Worm (Caenorhabditis elegans) whole organism, L1 larva: ENCODE results near the gene plep-1.

Experiments
- C16A3.4 ChIP-seq: fragments of 150-350 bp; optimal IDR thresholded peaks from 2 replicates; lab custom pipeline; 2014; ENCODE audit warnings: missing biosample characterization, missing genetic modification characterization
- aha-1 ChIP-seq: fragments of 150-350 bp; optimal IDR thresholded peaks from 2 replicates; lab custom pipeline; 2014; ENCODE audit warnings: missing biosample characterization, missing genetic modification characterization
- aly-2 ChIP-seq: fragments of 150-350 bp; optimal IDR thresholded peaks from 2 replicates; lab custom pipeline; 2014; ENCODE audit warnings: missing biosample characterization, missing genetic modification characterization
- ama-1 ChIP-seq: fragments of 150-350 bp; optimal IDR thresholded peaks from 2 replicates; lab custom pipeline; 2014
- blmp-1 ChIP-seq: fragments of 150-350 bp; optimal IDR thresholded peaks from 2 replicates; lab custom pipeline; 2014; ENCODE audit warnings: missing biosample characterization, missing genetic modification characterization
- dsc-1 ChIP-seq: sonication (generic microtip); optimal IDR thresholded peaks from 2 replicates; lab custom pipeline; 2016; ENCODE audit warnings: mild to moderate bottlenecking, missing genetic modification characterization, missing compliant biosample characterization
- efl-1 ChIP-seq, 4 experiments: fragments of 150-350 bp; optimal IDR thresholded peaks in 3 of 4; peaks in 1 of 4; 1 replicate in 1 of 4; 2 replicates in 3 of 4; lab custom pipeline; 2014; ENCODE audit warnings: missing biosample characterization in 2 of 4, missing genetic modification characterization in 2 of 4, missing genetic modification reagents in 2 of 4
- efl-3 ChIP-seq: fragments of 200-800 bp; sonication (Bioruptor generic); optimal IDR thresholded peaks from 2 replicates; lab custom pipeline; 2018; ENCODE audit warnings: mild to moderate bottlenecking, missing genetic modification characterization, missing compliant biosample characterization
- egl-13 ChIP-seq: sonication (generic microtip); optimal IDR thresholded peaks from 2 replicates; lab custom pipeline; 2016; ENCODE audit warnings: missing genotype, missing genetic modification reagents, missing genetic modification characterization, missing compliant biosample characterization
- egl-27 ChIP-seq, 2 experiments: fragments of 150-350 bp in 1 of 2; sonication (generic microtip); optimal IDR thresholded peaks; 3 replicates each; lab custom pipeline; 2017 to 2018; ENCODE audit warnings: missing biosample characterization in 2 of 2, missing genetic modification characterization in 2 of 2, missing genetic modification reagents in 2 of 2
- elt-3 ChIP-seq, 6 experiments: fragments of 150-350 bp in 1 of 6; sonication (generic microtip); optimal IDR thresholded peaks; 2 replicates each; lab custom pipeline; 2017 to 2018; ENCODE audit warnings: missing biosample characterization in 6 of 6, missing genetic modification characterization in 6 of 6, inconsistent platforms in 1 of 6
- ets-5 ChIP-seq: fragments of 200-800 bp; sonication (Bioruptor generic); IDR thresholded peaks from 2 replicates; pipeline ENCODE4 v1.3.6; 2022; ENCODE audit warnings: missing genetic modification characterization, missing compliant biosample characterization
- fos-1 ChIP-seq: fragments of 150-350 bp; optimal IDR thresholded peaks from 2 replicates; lab custom pipeline; 2014; ENCODE audit warnings: missing biosample characterization, missing genetic modification characterization
- grh-1 ChIP-seq: fragments of 200-800 bp; sonication (Bioruptor generic); IDR thresholded peaks from 2 replicates; pipeline ENCODE4 v1.3.6; 2022; ENCODE audit warnings: missing genetic modification reagents, missing genetic modification characterization, missing compliant biosample characterization
- hpl-2 ChIP-seq: fragments of 150-350 bp; optimal IDR thresholded peaks from 2 replicates; lab custom pipeline; 2014; ENCODE audit warnings: missing biosample characterization, missing genetic modification reagents, missing genetic modification characterization
- irx-1 ChIP-seq: sonication (generic microtip); optimal IDR thresholded peaks from 2 replicates; lab custom pipeline; 2016; ENCODE audit warnings: missing genetic modification characterization, missing compliant biosample characterization
- jun-1 ChIP-seq: fragments of 150-350 bp; optimal IDR thresholded peaks from 2 replicates; lab custom pipeline; 2014; ENCODE audit warnings: missing biosample characterization, missing genetic modification reagents, missing genetic modification characterization
- lin-13 ChIP-seq: fragments of 150-350 bp; optimal IDR thresholded peaks from 2 replicates; lab custom pipeline; 2014; ENCODE audit warnings: missing biosample characterization, missing genetic modification reagents, missing genetic modification characterization
- lin-14 ChIP-seq: fragments of 200-800 bp; sonication (Bioruptor generic); optimal IDR thresholded peaks from 2 replicates; lab custom pipeline; 2018; ENCODE audit warnings: mild to moderate bottlenecking, missing genetic modification characterization, moderate library complexity, missing compliant biosample characterization
- lin-35 ChIP-seq, 2 experiments: fragments of 150-350 bp; optimal IDR thresholded peaks; 2 replicates each; lab custom pipeline; 2014; ENCODE audit warnings: missing biosample characterization in 2 of 2, missing genetic modification characterization in 2 of 2, missing genetic modification reagents in 2 of 2
- lin-39 ChIP-seq: fragments of 150-350 bp; optimal IDR thresholded peaks from 2 replicates; lab custom pipeline; 2014; ENCODE audit warnings: missing biosample characterization, missing genetic modification reagents, missing genetic modification characterization
- lir-3 ChIP-seq: sonication (generic microtip); optimal IDR thresholded peaks from 2 replicates; lab custom pipeline; 2016; ENCODE audit warnings: mild to moderate bottlenecking, missing genetic modification characterization, moderate library complexity, missing compliant biosample characterization; ENCODE audit not compliant: poor library complexity
- lsy-2 ChIP-seq, 2 experiments: fragments of 150-350 bp; optimal IDR thresholded peaks; 2 replicates each; lab custom pipeline; 2014; ENCODE audit warnings: missing biosample characterization in 2 of 2, missing genetic modification characterization in 2 of 2
- mef-2 ChIP-seq: fragments of 150-350 bp; optimal IDR thresholded peaks from 2 replicates; lab custom pipeline; 2014; ENCODE audit warnings: missing biosample characterization, missing genetic modification characterization
- nhr-20 ChIP-seq: sonication (generic microtip); optimal IDR thresholded peaks from 2 replicates; lab custom pipeline; 2016; ENCODE audit warnings: mild to moderate bottlenecking, missing genetic modification characterization, missing compliant biosample characterization
- nhr-237 ChIP-seq: fragments of 150-350 bp; optimal IDR thresholded peaks from 2 replicates; lab custom pipeline; 2014; ENCODE audit warnings: missing biosample characterization, missing genetic modification characterization
- nhr-76 ChIP-seq: sonication (generic microtip); optimal IDR thresholded peaks from 2 replicates; lab custom pipeline; 2017; ENCODE audit warnings: missing biosample characterization, missing genetic modification characterization
- nhr-77 ChIP-seq: fragments of 150-350 bp; optimal IDR thresholded peaks from 2 replicates; lab custom pipeline; 2014; ENCODE audit warnings: missing biosample characterization, missing genetic modification characterization
- nhr-85 ChIP-seq: sonication (generic microtip); peaks from one replicate; lab custom pipeline; 2016; ENCODE audit warnings: missing genetic modification characterization, inconsistent platforms, missing compliant biosample characterization
- pax-3 ChIP-seq: fragments of 200-800 bp; sonication (Bioruptor generic); optimal IDR thresholded peaks from 2 replicates; lab custom pipeline; 2018; ENCODE audit warnings: mild to moderate bottlenecking, missing genetic modification characterization, moderate library complexity, missing compliant biosample characterization
- rnt-1 ChIP-seq: sonication (generic microtip); optimal IDR thresholded peaks from 2 replicates; lab custom pipeline; 2016; ENCODE audit warnings: mild to moderate bottlenecking, missing genetic modification characterization, moderate library complexity, missing compliant biosample characterization
- unc-130 ChIP-seq: fragments of 150-350 bp; optimal IDR thresholded peaks from 2 replicates; lab custom pipeline; 2017; ENCODE audit warnings: missing biosample characterization, missing genetic modification characterization, inconsistent platforms
- unc-30 ChIP-seq: sonication (generic microtip); optimal IDR thresholded peaks from 2 replicates; lab custom pipeline; 2017; ENCODE audit warnings: missing biosample characterization, missing genetic modification characterization
- unc-86 ChIP-seq: sonication (generic microtip); optimal IDR thresholded peaks from 2 replicates; lab custom pipeline; 2016; ENCODE audit warnings: missing genetic modification characterization, missing compliant biosample characterization
- unc-98 ChIP-seq: fragments of 200-800 bp; sonication (Bioruptor generic); IDR thresholded peaks from 2 replicates; pipeline ENCODE4 v1.3.6; 2022; ENCODE audit warnings: missing genetic modification characterization, missing compliant biosample characterization
- zip-4 ChIP-seq: fragments of 200-800 bp; sonication (Bioruptor generic); optimal IDR thresholded peaks from 2 replicates; lab custom pipeline; 2018; ENCODE audit warnings: mild to moderate bottlenecking, missing genetic modification characterization, moderate library complexity, missing compliant biosample characterization
- ztf-4 ChIP-seq: fragments of 150-350 bp; optimal IDR thresholded peaks from 2 replicates; lab custom pipeline; 2014; ENCODE audit warnings: missing biosample characterization, missing genetic modification characterization

The plep-1 gene

ce11 chrII:4344317-4344716 lies 32.3 kb upstream of the plep-1 start:
- TF ChIP-seq hpl-2 (GFP tag; lab: Kevin White, UChicago) (no peak), egl-13 (no peak), lsy-2 (tag; optimal IDR thresholded peaks at IDR 0.05; lab: Kevin White, UChicago) (no peak), unc-30 (tag; lab: Kevin White, UChicago) (no peak), ama-1 (lab: Kevin White, UChicago) (no peak), zip-4 (GFP tag; lab: Kevin White, UChicago) (no peak), nhr-20 (tag; lab: Kevin White, UChicago) (no peak), C16A3.4 (tag; lab: Kevin White, UChicago) (no peak), lin-14 (GFP tag; lab: Kevin White, UChicago) (no peak), nhr-77 (no peak), egl-27 (tag; optimal IDR thresholded peaks at IDR 0.05; lab: Kevin White, UChicago) (no peak), unc-86 (tag; lab: Kevin White, UChicago) (no peak), lin-13 (no peak), grh-1 (GFP tag; lab: Robert Waterston, UW) (no peak), aha-1 (tag; lab: Kevin White, UChicago) (no peak), dsc-1 (no peak)

ce11 chrII:4341484-4341883 lies 29.5 kb upstream of the plep-1 start:
- TF ChIP-seq hpl-2 (GFP tag; lab: Kevin White, UChicago) (no peak), mef-2 (tag; lab: Kevin White, UChicago) (no peak), aly-2 (tag; lab: Kevin White, UChicago) (no peak), irx-1 (tag; lab: Kevin White, UChicago) (no peak), lin-39 (no peak), pax-3 (tag; lab: Kevin White, UChicago) (no peak), aha-1 (tag; lab: Kevin White, UChicago) (no peak), elt-3 (tag; optimal IDR thresholded peaks at IDR 0.05; lab: Kevin White, UChicago) (no peak), rnt-1 (tag; lab: Kevin White, UChicago) (no peak)

ce11 chrII:4339882-4340281 lies 27.9 kb upstream of the plep-1 start, which contains the start of gene athp-2:
Gene athp-2 (plus strand): TSS chrII:4340182.
- no peak for TF ChIP-seq dsc-1
- TF ChIP-seq lir-3 (tag; lab: Kevin White, UChicago): no peak
- no peak for TF ChIP-seq C16A3.4 (tag; lab: Kevin White, UChicago)
- TF ChIP-seq lin-35 (GFP tag; optimal IDR thresholded peaks at IDR 0.05; lab: Kevin White, UChicago): no peak
- no peak for TF ChIP-seq ztf-4 (tag; lab: Kevin White, UChicago)
- TF ChIP-seq zip-4 (GFP tag; lab: Kevin White, UChicago): no peak
- no peak for TF ChIP-seq nhr-85 (tag; lab: Kevin White, UChicago)
- TF ChIP-seq fos-1 (tag; lab: Kevin White, UChicago): no peak
- no peak for TF ChIP-seq hpl-2 (GFP tag; lab: Kevin White, UChicago)
- TF ChIP-seq lin-14 (GFP tag; lab: Kevin White, UChicago): no peak
- no peak for TF ChIP-seq jun-1 (tag; lab: Kevin White, UChicago)
- no peak for TF ChIP-seq efl-1 (optimal IDR thresholded peaks at IDR 0.05; lab: Kevin White, UChicago)
- TF ChIP-seq efl-1 (GFP tag; optimal IDR thresholded peaks at IDR 0.05 in 1 of 2; lab: Kevin White, UChicago): no peak
- TF ChIP-seq blmp-1 (tag; lab: Kevin White, UChicago): no peak
- no peak for TF ChIP-seq lsy-2 (tag; optimal IDR thresholded peaks at IDR 0.05; lab: Kevin White, UChicago)
- TF ChIP-seq nhr-237: no peak
- TF ChIP-seq, all 84 proteins: peak for 0

- TF ChIP-seq unc-86 (tag; lab: Kevin White, UChicago) (no peak), unc-98 (no peak), ets-5 (no peak), efl-3 (GFP tag; lab: Kevin White, UChicago) (no peak), elt-3 (tag; optimal IDR thresholded peaks at IDR 0.05; lab: Kevin White, UChicago) (no peak), nhr-76 (tag; lab: Kevin White, UChicago) (no peak), lir-3 (tag; lab: Kevin White, UChicago) (no peak), jun-1 (tag; lab: Kevin White, UChicago) (no peak), pax-3 (tag; lab: Kevin White, UChicago) (no peak), unc-130 (tag; lab: Kevin White, UChicago) (no peak)
These were observed 25.7 kb upstream of the plep-1 start for ce11 chrII:4337731-4338130.
